Worm (Caenorhabditis elegans): ENCODE data around the gene ZC404.1.

The ZC404.1 gene

ce11 chrV:6780166-6780565, 13.8 kb upstream of the ZC404.1 start, which contains the start of gene ZC404.15:
Gene ZC404.15 (plus strand): TSS chrV:6780466.
- no peak for TF ChIP-seq him-1 (tag; optimal IDR thresholded peaks at IDR 0.05)
- TF ChIP-seq dao-5 (tag; optimal IDR thresholded peaks at IDR 0.05) = no peak

ce11 chrV:6780676-6781075, 13.3 kb upstream of the ZC404.1 start:
- TF ChIP-seq dao-5 (tag; optimal IDR thresholded peaks at IDR 0.05) (no peak), him-1 (tag; optimal IDR thresholded peaks at IDR 0.05) (no peak), W03F9.2 (tag; optimal IDR thresholded peaks at IDR 0.05) (no peak)

ce11 chrV:6782260-6782659, 11.7 kb upstream of the ZC404.1 start:
- TF ChIP-seq W03F9.2 (tag; optimal IDR thresholded peaks at IDR 0.05) (no peak), him-1 (tag; optimal IDR thresholded peaks at IDR 0.05) (no peak), dao-5 (tag; optimal IDR thresholded peaks at IDR 0.05) (no peak)

- TF ChIP-seq dao-5 (tag; optimal IDR thresholded peaks at IDR 0.05) (no peak), him-1 (tag; optimal IDR thresholded peaks at IDR 0.05) (no peak), W03F9.2 (tag; optimal IDR thresholded peaks at IDR 0.05) (no peak)
Measured at ce11 chrV:6783044-6783625, 10.9 kb upstream of the ZC404.1 start.

ce11 chrV:6784853-6785492, 9.0 kb upstream of the ZC404.1 start, which contains the start of the genes spn-4 and spe-39:
Gene spn-4 (minus strand): TSS chrV:6784903.
Gene spe-39 (plus strand): TSS chrV:6785451.
- no peak for TF ChIP-seq dao-5 (tag; optimal IDR thresholded peaks at IDR 0.05)
- TF ChIP-seq him-1 (tag; optimal IDR thresholded peaks at IDR 0.05) = peak; percentile 48
- TF ChIP-seq W03F9.2 (tag; optimal IDR thresholded peaks at IDR 0.05) = peak; percentile 75

ce11 chrV:6787906-6788430, 6.0 kb upstream of the ZC404.1 start, which contains the start of gene ZC404.2:
Gene ZC404.2 (plus strand): TSS chrV:6787952.
- no peak for TF ChIP-seq him-1 (tag; optimal IDR thresholded peaks at IDR 0.05)
- no peak for TF ChIP-seq dao-5 (tag; optimal IDR thresholded peaks at IDR 0.05)
- TF ChIP-seq W03F9.2 (tag; optimal IDR thresholded peaks at IDR 0.05) = no peak

ce11 chrV:6792565-6792964, 1.4 kb upstream of the ZC404.1 start, which contains the start of gene gck-2:
Gene gck-2 (minus strand): TSS chrV:6792665.
- TF ChIP-seq W03F9.2 (tag; optimal IDR thresholded peaks at IDR 0.05) (no peak), him-1 (tag; optimal IDR thresholded peaks at IDR 0.05) (no peak), dao-5 (tag; optimal IDR thresholded peaks at IDR 0.05) (no peak)

- no peak for TF ChIP-seq W03F9.2 (tag; optimal IDR thresholded peaks at IDR 0.05)
- no peak for TF ChIP-seq him-1 (tag; optimal IDR thresholded peaks at IDR 0.05)
- no peak for TF ChIP-seq dao-5 (tag; optimal IDR thresholded peaks at IDR 0.05)
Measured at ce11 chrV:6792973-6793372, 1.0 kb upstream of the ZC404.1 start.

ce11 chrV:6796264-6796663, 2.3 kb downstream of the ZC404.1 start:
- TF ChIP-seq dao-5 (tag; optimal IDR thresholded peaks at IDR 0.05) = no peak
- TF ChIP-seq him-1 (tag; optimal IDR thresholded peaks at IDR 0.05) = no peak
- no peak for TF ChIP-seq W03F9.2 (tag; optimal IDR thresholded peaks at IDR 0.05)

ce11 chrV:6796894-6797293, 2.9 kb downstream of the ZC404.1 start:
- TF ChIP-seq W03F9.2 (tag; optimal IDR thresholded peaks at IDR 0.05) (no peak), dao-5 (tag; optimal IDR thresholded peaks at IDR 0.05) (no peak), him-1 (tag; optimal IDR thresholded peaks at IDR 0.05) (no peak)

ce11 chrV:6799564-6799963, 5.6 kb downstream of the ZC404.1 start, which contains the start of gene dmsr-9:
Gene dmsr-9 (minus strand): TSS chrV:6799664.
- no peak for TF ChIP-seq dao-5 (tag; optimal IDR thresholded peaks at IDR 0.05)
- TF ChIP-seq W03F9.2 (tag; optimal IDR thresholded peaks at IDR 0.05) = no peak
- TF ChIP-seq him-1 (tag; optimal IDR thresholded peaks at IDR 0.05) = no peak

ce11 chrV:6801850-6802249, 7.9 kb downstream of the ZC404.1 start, which contains the start of gene dmsr-10:
Gene dmsr-10 (minus strand): TSS chrV:6801950.
- TF ChIP-seq dao-5 (tag; optimal IDR thresholded peaks at IDR 0.05) (no peak), him-1 (tag; optimal IDR thresholded peaks at IDR 0.05) (no peak), W03F9.2 (tag; optimal IDR thresholded peaks at IDR 0.05) (no peak)

- TF ChIP-seq him-1 (tag; optimal IDR thresholded peaks at IDR 0.05) (no peak), W03F9.2 (tag; optimal IDR thresholded peaks at IDR 0.05) (no peak), dao-5 (tag; optimal IDR thresholded peaks at IDR 0.05) (no peak)
Measured at ce11 chrV:6803992-6804391, 10.0 kb downstream of the ZC404.1 start, which contains the start of gene dmsr-11. Gene dmsr-11 (minus strand): TSS chrV:6804092.

- TF ChIP-seq him-1 (tag; optimal IDR thresholded peaks at IDR 0.05) = no peak
Measured at ce11 chrV:6806340-6806739, 12.4 kb downstream of the ZC404.1 start, which contains the start of gene dmsr-12. Gene dmsr-12 (minus strand): TSS chrV:6806440.
